Worm (Caenorhabditis elegans): ENCODE results near the gene lex-1.

Gene lex-1

DNA sequence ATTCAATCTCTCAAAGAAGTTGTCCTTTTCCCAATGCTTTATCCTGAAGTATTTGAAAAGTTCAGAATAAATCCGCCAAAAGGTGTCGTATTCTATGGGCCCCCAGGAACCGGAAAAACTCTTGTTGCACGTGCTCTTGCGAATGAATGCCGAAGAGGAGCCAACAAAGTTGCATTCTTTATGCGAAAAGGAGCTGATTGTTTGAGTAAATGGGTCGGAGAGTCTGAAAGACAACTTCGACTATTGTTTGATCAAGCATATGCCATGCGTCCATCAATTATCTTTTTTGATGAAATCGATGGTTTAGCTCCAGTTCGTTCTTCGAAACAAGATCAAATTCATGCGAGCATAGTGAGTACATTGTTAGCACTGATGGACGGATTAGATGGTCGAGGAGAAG, 1.5 kb downstream of the lex-1 start:
- TF ChIP-seq fos-1 (tag; optimal IDR thresholded peaks at IDR 0.05) (no peak), R02D3.7 (tag; optimal IDR thresholded peaks at IDR 0.05) (no peak), nhr-237 (tag; optimal IDR thresholded peaks at IDR 0.05) (no peak), mbf-1 (tag; optimal IDR thresholded peaks at IDR 0.05) (no peak), ceh-82 (tag; optimal IDR thresholded peaks at IDR 0.05) (no peak), peb-1 (tag; optimal IDR thresholded peaks at IDR 0.05) (no peak)

DNA sequence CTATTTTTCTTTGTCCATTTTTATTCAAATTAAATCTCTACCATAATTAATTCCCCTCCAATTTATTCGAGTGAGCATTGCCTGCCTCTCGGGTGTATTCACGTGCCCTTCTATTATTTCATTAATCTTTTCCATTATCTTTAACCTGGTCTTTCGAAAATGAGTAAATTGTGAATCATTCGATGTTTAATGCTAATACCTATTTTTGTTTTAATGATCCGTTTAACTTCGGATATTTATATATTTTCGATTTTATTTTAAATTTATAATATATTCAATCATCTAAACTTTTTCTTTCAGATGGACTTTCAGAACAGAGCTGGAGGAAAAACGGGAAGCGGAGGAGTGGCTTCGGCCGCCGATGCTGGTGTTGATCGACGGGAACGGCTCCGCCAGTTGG, 4.9 kb downstream of the lex-1 start, which contains the start of gene repo-1:
Gene repo-1 (plus strand): TSS at position 301 of the 400 bp plus-strand sequence.
- no peak for TF ChIP-seq blmp-1 (tag; optimal IDR thresholded peaks at IDR 0.05; ENCODE audit: insufficient read depth)
- no peak for TF ChIP-seq nhr-25 (tag; optimal IDR thresholded peaks at IDR 0.05)
- TF ChIP-seq sma-3 (GFP tag; optimal IDR thresholded peaks at IDR 0.05): no peak
- no peak for TF ChIP-seq nhr-12 (tag; optimal IDR thresholded peaks at IDR 0.05)
- TF ChIP-seq fos-1 (tag; optimal IDR thresholded peaks at IDR 0.05): no peak
- no peak for TF ChIP-seq ztf-4 (tag; optimal IDR thresholded peaks at IDR 0.05)
- TF ChIP-seq mab-5 (tag; optimal IDR thresholded peaks at IDR 0.05): no peak
- TF ChIP-seq sem-4 (tag; optimal IDR thresholded peaks at IDR 0.05): no peak
- TF ChIP-seq aly-2 (tag; optimal IDR thresholded peaks at IDR 0.05): no peak
- TF ChIP-seq nhr-237 (tag; optimal IDR thresholded peaks at IDR 0.05): no peak
- no peak for TF ChIP-seq peb-1 (tag; optimal IDR thresholded peaks at IDR 0.05)
- TF ChIP-seq lin-13 (GFP tag; optimal IDR thresholded peaks at IDR 0.05): no peak
- no peak for TF ChIP-seq elt-3 (tag; optimal IDR thresholded peaks at IDR 0.05)
- no peak for TF ChIP-seq Y55F3AM.14 (GFP tag; optimal IDR thresholded peaks at IDR 0.05)
- no peak for TF ChIP-seq dmd-4 (tag; optimal IDR thresholded peaks at IDR 0.05)
- TF ChIP-seq nhr-23 (tag; optimal IDR thresholded peaks at IDR 0.05): no peak

DNA sequence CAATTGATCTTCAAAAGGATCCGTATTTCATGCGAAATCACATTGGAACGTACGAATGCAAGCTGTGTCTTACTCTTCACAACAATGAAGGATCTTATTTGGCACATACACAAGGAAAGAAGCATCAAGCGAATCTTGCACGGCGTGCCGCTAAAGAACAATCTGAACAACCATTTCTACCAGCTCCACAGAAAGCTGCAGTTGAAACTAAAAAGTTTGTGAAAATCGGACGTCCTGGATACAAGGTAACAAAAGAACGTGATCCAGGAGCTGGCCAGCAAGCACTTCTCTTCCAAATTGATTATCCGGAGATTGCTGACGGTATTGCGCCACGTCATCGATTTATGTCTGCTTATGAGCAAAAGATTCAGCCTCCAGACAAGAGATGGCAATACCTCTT, 5.3 kb downstream of the lex-1 start:
- TF ChIP-seq dmd-4 (tag; optimal IDR thresholded peaks at IDR 0.05) (no peak), nhr-129 (tag; optimal IDR thresholded peaks at IDR 0.05) (peak; percentile 3)

DNA sequence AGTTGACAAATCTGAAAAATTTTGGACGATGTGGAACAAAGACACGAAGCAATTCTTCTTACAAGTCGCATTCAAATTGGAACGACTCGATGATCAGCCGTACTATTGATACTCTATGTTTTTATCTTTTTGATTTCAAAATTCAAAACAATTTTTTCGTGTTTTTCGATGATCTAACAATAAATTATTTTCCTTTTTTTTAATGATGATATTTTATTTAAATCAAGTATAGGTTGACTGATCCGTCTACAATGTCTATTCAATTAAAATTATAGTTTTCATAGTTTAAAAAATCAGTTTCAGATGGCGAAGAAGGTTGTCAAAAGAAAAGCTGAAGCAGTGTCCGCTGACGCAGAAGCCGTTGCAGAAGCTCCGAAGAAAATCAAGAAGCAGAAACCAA, 5.8 kb downstream of the lex-1 start, which contains the start of gene rbm-34:
Gene rbm-34 (plus strand): TSS at position 301 of the 400 bp plus-strand sequence.
- no peak for TF ChIP-seq nhr-21 (tag; optimal IDR thresholded peaks at IDR 0.05)
- no peak for TF ChIP-seq ZK546.5 (tag; optimal IDR thresholded peaks at IDR 0.05)
- TF ChIP-seq lsy-2 (tag; optimal IDR thresholded peaks at IDR 0.05): no peak
- TF ChIP-seq unc-39 (tag; optimal IDR thresholded peaks at IDR 0.05): no peak
- no peak for TF ChIP-seq blmp-1 (tag; optimal IDR thresholded peaks at IDR 0.05; ENCODE audit: insufficient read depth)

DNA sequence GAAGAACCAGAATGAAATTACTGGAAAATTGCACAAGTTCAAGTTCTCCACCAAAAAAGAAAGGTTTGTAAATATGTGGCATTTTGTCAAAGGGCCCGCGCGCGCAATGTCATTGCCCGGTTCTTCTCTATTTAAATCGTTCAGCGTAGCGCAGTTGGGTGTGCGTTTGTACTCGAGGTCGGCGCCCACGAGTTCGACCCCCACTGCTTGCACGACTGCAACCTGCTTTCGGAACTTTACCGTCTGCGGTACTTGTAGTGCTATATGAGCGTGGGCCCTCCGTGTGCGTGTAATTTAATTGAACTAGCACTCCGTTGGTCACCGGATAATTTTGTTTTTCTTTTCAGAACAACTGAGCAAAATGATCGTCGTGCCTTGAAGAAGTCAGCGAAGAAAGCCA, 7.2 kb downstream of the lex-1 start:
- TF ChIP-seq crh-2 (tag; optimal IDR thresholded peaks at IDR 0.05) (peak; percentile 77), ztf-11 (tag; optimal IDR thresholded peaks at IDR 0.05) (no peak), ztf-1 (GFP tag; conservative IDR thresholded peaks at IDR 0.05) (no peak), blmp-1 (tag; optimal IDR thresholded peaks at IDR 0.05; ENCODE audit: insufficient read depth) (peak; percentile 55), sem-4 (tag; optimal IDR thresholded peaks at IDR 0.05) (peak; percentile 53), unc-62 (GFP tag; optimal IDR thresholded peaks at IDR 0.05) (no peak), dmd-4 (tag; optimal IDR thresholded peaks at IDR 0.05) (no peak), ceh-16 (tag; optimal IDR thresholded peaks at IDR 0.05) (peak; percentile 79), nhr-12 (tag; optimal IDR thresholded peaks at IDR 0.05) (no peak), ZK546.5 (tag; optimal IDR thresholded peaks at IDR 0.05) (no peak), F13H6.1 (tag; optimal IDR thresholded peaks at IDR 0.05) (peak; percentile 76), nhr-77 (tag; optimal IDR thresholded peaks at IDR 0.05) (peak; percentile 30), lin-11 (tag; optimal IDR thresholded peaks at IDR 0.05) (peak; percentile 10), unc-39 (tag; optimal IDR thresholded peaks at IDR 0.05) (no peak), sma-9 (GFP tag; optimal IDR thresholded peaks at IDR 0.05) (peak; percentile 67), sma-9 (tag; optimal IDR thresholded peaks at IDR 0.05) (no peak), ceh-82 (tag; optimal IDR thresholded peaks at IDR 0.05) (peak; percentile 37), zag-1 (tag; optimal IDR thresholded peaks at IDR 0.05) (peak; percentile 36), lin-13 (GFP tag; optimal IDR thresholded peaks at IDR 0.05) (peak; percentile 62), snpc-4 (tag; optimal IDR thresholded peaks at IDR 0.05) (no peak), nhr-21 (tag; optimal IDR thresholded peaks at IDR 0.05) (peak; percentile 52), ama-1 (optimal IDR thresholded peaks at IDR 0.05) (no peak), Y55F3AM.14 (GFP tag; optimal IDR thresholded peaks at IDR 0.05) (peak; percentile 75), nhr-129 (tag; optimal IDR thresholded peaks at IDR 0.05) (peak; percentile 95), egl-27 (tag; optimal IDR thresholded peaks at IDR 0.05) (peak; percentile 49), mab-5 (tag; optimal IDR thresholded peaks at IDR 0.05) (no peak), alr-1 (tag; optimal IDR thresholded peaks at IDR 0.05) (no peak), elt-3 (tag; optimal IDR thresholded peaks at IDR 0.05) (no peak), nhr-25 (tag; optimal IDR thresholded peaks at IDR 0.05) (peak; percentile 50), mdl-1 (tag; optimal IDR thresholded peaks at IDR 0.05) (peak in 1 of 2 experiments; percentile 57), nhr-23 (tag; optimal IDR thresholded peaks at IDR 0.05) (no peak), lsy-2 (tag; optimal IDR thresholded peaks at IDR 0.05) (peak; percentile 26 to 59), lin-39 (tag; optimal IDR thresholded peaks at IDR 0.05) (no peak), unc-55 (GFP tag; optimal IDR thresholded peaks at IDR 0.05) (no peak), nhr-6 (tag; optimal IDR thresholded peaks at IDR 0.05) (no peak), nhr-11 (tag; optimal IDR thresholded peaks at IDR 0.05) (no peak)

All from whole organism, L2 larva.